Fruit fly (Drosophila melanogaster) whole organism, embryonic: ENCODE results near the gene CG33969.

Experiments
- Aef1 ChIP-seq: fragments of 200-800 bp; sonication (Bioruptor generic); IDR thresholded peaks from 3 replicates; pipeline ENCODE4 v1.3.6; 2022; ENCODE audit warnings: missing biosample characterization, missing genetic modification characterization
- Asciz ChIP-seq: fragments of 200-800 bp; sonication (Bioruptor generic); optimal IDR thresholded peaks from 2 replicates; lab custom pipeline; 2017; ENCODE audit warnings: missing biosample characterization, mild to moderate bottlenecking, missing genetic modification characterization, missing genetic modification reagents
- Atf6 ChIP-seq: fragments of 200-800 bp; sonication (Bioruptor generic); IDR thresholded peaks from 2 replicates; pipeline ENCODE4 v1.3.6; 2022; ENCODE audit warnings: missing biosample characterization, missing genetic modification characterization
- CG10209 ChIP-seq: fragments of 200-800 bp; sonication (Bioruptor generic); optimal IDR thresholded peaks from 3 replicates; lab custom pipeline; 2017; ENCODE audit warnings: missing biosample characterization, mild to moderate bottlenecking, missing genetic modification characterization, missing genetic modification reagents
- CG10366 ChIP-seq: fragments of 200-800 bp; sonication (Bioruptor generic); IDR thresholded peaks from 2 replicates; pipeline ENCODE4 v1.3.6; 2022; ENCODE audit warnings: missing biosample characterization, missing genetic modification characterization
- CG10654 ChIP-seq: fragments of 200-800 bp; sonication (Bioruptor generic); optimal IDR thresholded peaks from 2 replicates; lab custom pipeline; 2016; ENCODE audit warnings: missing biosample characterization, missing genetic modification characterization
- CG11085 ChIP-seq: fragments of 200-800 bp; sonication (Bioruptor generic); IDR thresholded peaks from 2 replicates; pipeline ENCODE4 v1.3.6; 2022; ENCODE audit warnings: missing biosample characterization, missing genetic modification characterization
- CG11456 ChIP-seq: fragments of 200-800 bp; sonication (Bioruptor generic); IDR thresholded peaks from 3 replicates; pipeline ENCODE4 v1.3.6; 2022; ENCODE audit warnings: missing biosample characterization, missing genetic modification characterization
- CG11560 ChIP-seq: fragments of 200-800 bp; sonication (Bioruptor generic); IDR thresholded peaks from 3 replicates; pipeline ENCODE4 v1.3.6; 2022; ENCODE audit warnings: missing biosample characterization, missing genetic modification characterization
- CG11695 ChIP-seq: fragments of 200-800 bp; sonication (Bioruptor generic); IDR thresholded peaks from 3 replicates; pipeline ENCODE4 v1.3.6; 2022; ENCODE audit warnings: missing biosample characterization, missing genetic modification characterization
- CG12155 ChIP-seq: fragments of 200-800 bp; sonication (Bioruptor generic); optimal IDR thresholded peaks from 3 replicates; lab custom pipeline; 2016; ENCODE audit warnings: missing biosample characterization, missing genetic modification characterization
- CG12391 ChIP-seq: fragments of 200-800 bp; sonication (Bioruptor generic); optimal IDR thresholded peaks from 3 replicates; lab custom pipeline; 2018; ENCODE audit warnings: missing biosample characterization, mild to moderate bottlenecking, missing genetic modification characterization, moderate library complexity
- CG18262 ChIP-seq: fragments of 200-800 bp; optimal IDR thresholded peaks from 3 replicates; lab custom pipeline; 2019; ENCODE audit warnings: missing biosample characterization, mild to moderate bottlenecking, missing genetic modification characterization, moderate library complexity
- CG2875 ChIP-seq: fragments of 200-800 bp; sonication (Bioruptor generic); optimal IDR thresholded peaks from 2 replicates; lab custom pipeline; 2017; ENCODE audit warnings: missing biosample characterization, mild to moderate bottlenecking, missing genetic modification characterization, missing genetic modification reagents
- CG32532 ChIP-seq: fragments of 200-800 bp; sonication (Bioruptor generic); IDR thresholded peaks from 2 replicates; pipeline ENCODE4 v1.3.6; 2022; ENCODE audit warnings: missing biosample characterization, missing genetic modification characterization
- CG3838 ChIP-seq: fragments of 200-800 bp; sonication (Bioruptor generic); optimal IDR thresholded peaks from 3 replicates; lab custom pipeline; 2016; ENCODE audit warnings: missing biosample characterization, missing genetic modification characterization
- CG3847 ChIP-seq: fragments of 200-800 bp; sonication (Bioruptor generic); IDR thresholded peaks from 2 replicates; pipeline ENCODE4 v1.3.6; 2022; ENCODE audit warnings: missing biosample characterization, missing genetic modification characterization
- CG42726 ChIP-seq: fragments of 200-800 bp; sonication (Bioruptor generic); IDR thresholded peaks from 2 replicates; pipeline ENCODE4 v1.3.6; 2022; ENCODE audit warnings: missing biosample characterization, missing genetic modification characterization; ENCODE audit not compliant: partially characterized antibody
- CG43689 ChIP-seq: fragments of 200-800 bp; sonication (Bioruptor generic); IDR thresholded peaks from 2 replicates; pipeline ENCODE4 v1.3.6; 2022; ENCODE audit warnings: missing biosample characterization, missing genetic modification characterization
- CG8290 ChIP-seq, 3 experiments: fragments of 200-800 bp; sonication (Bioruptor generic); optimal IDR thresholded peaks; 2 replicates each; lab custom pipeline; 2016 to 2019; ENCODE audit warnings: missing biosample characterization in 3 of 3, missing genetic modification characterization in 3 of 3, mild to moderate bottlenecking in 2 of 3, moderate library complexity in 1 of 3
- D ChIP-seq, 2 experiments: fragments of 200-800 bp in 1 of 2; fragments of >200 bp in 1 of 2; sonication (Bioruptor generic) in 1 of 2; optimal IDR thresholded peaks; 2 replicates in 1 of 2; 3 replicates in 1 of 2; lab custom pipeline; 2017; ENCODE audit warnings: mild to moderate bottlenecking in 1 of 2, missing biosample characterization in 1 of 2, missing genetic modification characterization in 1 of 2, missing genetic modification reagents in 1 of 2
- Eip74EF ChIP-seq, 2 experiments: fragments of 200-800 bp in 1 of 2; fragments of >200 bp in 1 of 2; sonication (Bioruptor generic) in 1 of 2; optimal IDR thresholded peaks; 2 replicates each; lab custom pipeline; 2017 to 2019; ENCODE audit warnings: missing biosample characterization in 2 of 2, missing genetic modification characterization in 2 of 2, mild to moderate bottlenecking in 1 of 2, moderate library complexity in 1 of 2
- Elba2 ChIP-seq: fragments of 200-800 bp; sonication (Bioruptor generic); optimal IDR thresholded peaks from 3 replicates; lab custom pipeline; 2016; ENCODE audit warnings: missing biosample characterization, missing genetic modification characterization
- HHEX ChIP-seq: fragments of 200-800 bp; sonication (Bioruptor generic); optimal IDR thresholded peaks from 3 replicates; lab custom pipeline; 2017; ENCODE audit warnings: missing biosample characterization, mild to moderate bottlenecking, missing genetic modification characterization, missing genetic modification reagents
- Hey ChIP-seq: fragments of 200-800 bp; sonication (Bioruptor generic); optimal IDR thresholded peaks from 3 replicates; lab custom pipeline; 2018; ENCODE audit warnings: missing biosample characterization, mild to moderate bottlenecking, missing genetic modification characterization
- Mad ChIP-seq: fragments of 200-800 bp; sonication (Bioruptor generic); optimal IDR thresholded peaks from 2 replicates; lab custom pipeline; 2016; ENCODE audit warnings: missing biosample characterization, missing genetic modification characterization
- Max ChIP-seq: fragments of 200-800 bp; sonication (Bioruptor generic); optimal IDR thresholded peaks from 2 replicates; lab custom pipeline; 2016; ENCODE audit warnings: missing biosample characterization, mild to moderate bottlenecking, missing genetic modification characterization
- Ravus ChIP-seq: fragments of 200-800 bp; sonication (Bioruptor generic); IDR thresholded peaks from 2 replicates; pipeline ENCODE4 v1.3.6; 2022; ENCODE audit warnings: missing biosample characterization, missing genetic modification characterization
- ac ChIP-seq: fragments of 200-800 bp; sonication (Bioruptor generic); optimal IDR thresholded peaks from 3 replicates; lab custom pipeline; 2017; ENCODE audit warnings: missing biosample characterization, mild to moderate bottlenecking, missing genetic modification characterization
- al ChIP-seq: fragments of 200-800 bp; sonication (Bioruptor generic); IDR thresholded peaks from 2 replicates; pipeline ENCODE4 v1.3.6; 2022; ENCODE audit warnings: missing biosample characterization, missing genetic modification characterization
- az2 ChIP-seq: fragments of 200-800 bp; sonication (Bioruptor generic); optimal IDR thresholded peaks from 3 replicates; lab custom pipeline; 2016; ENCODE audit warnings: missing biosample characterization, missing genetic modification characterization
- bbx ChIP-seq: fragments of 200-800 bp; sonication (Bioruptor generic); IDR thresholded peaks from 2 replicates; pipeline ENCODE4 v1.3.6; 2022; ENCODE audit warnings: missing biosample characterization, missing genetic modification characterization; ENCODE audit not compliant: partially characterized antibody
- disco-r ChIP-seq: fragments of 200-800 bp; sonication (Bioruptor generic); optimal IDR thresholded peaks from 2 replicates; lab custom pipeline; 2016; ENCODE audit warnings: missing biosample characterization, missing genetic modification characterization
- dm ChIP-seq: fragments of 200-800 bp; sonication (Bioruptor generic); optimal IDR thresholded peaks from 3 replicates; lab custom pipeline; 2016; ENCODE audit warnings: missing biosample characterization, missing genetic modification characterization
- eve ChIP-seq, 2 experiments: fragments of >200 bp; optimal IDR thresholded peaks; 2 replicates each; lab custom pipeline; 2017; ENCODE audit warnings: missing biosample characterization in 2 of 2, missing genetic modification characterization in 2 of 2
- exex ChIP-seq: fragments of 200-800 bp; sonication (Bioruptor generic); optimal IDR thresholded peaks from 4 replicates; lab custom pipeline; 2018; ENCODE audit warnings: missing biosample characterization, mild to moderate bottlenecking, missing genetic modification characterization, moderate library complexity
- gsb ChIP-seq: fragments of 200-800 bp; sonication (Bioruptor generic); IDR thresholded peaks from 2 replicates; pipeline ENCODE4 v1.3.6; 2022; ENCODE audit warnings: missing biosample characterization, missing genetic modification characterization
- lab ChIP-seq: fragments of 200-800 bp; sonication (Bioruptor generic); optimal IDR thresholded peaks from 3 replicates; lab custom pipeline; 2017; ENCODE audit warnings: missing biosample characterization, missing genetic modification characterization, mild to moderate bottlenecking, moderate library complexity, missing genetic modification reagents
- lmd ChIP-seq: fragments of 200-800 bp; sonication (Bioruptor generic); IDR thresholded peaks from 2 replicates; pipeline ENCODE4 v1.3.6; 2022; ENCODE audit warnings: missing biosample characterization, missing genetic modification characterization
- mirr ChIP-seq: fragments of 200-800 bp; sonication (Bioruptor generic); optimal IDR thresholded peaks from 3 replicates; lab custom pipeline; 2018; ENCODE audit warnings: missing biosample characterization, mild to moderate bottlenecking, missing genetic modification characterization
- repo ChIP-seq: fragments of 200-800 bp; sonication (Bioruptor generic); optimal IDR thresholded peaks from 2 replicates; lab custom pipeline; 2016; ENCODE audit warnings: missing biosample characterization, missing genetic modification characterization
- schlank ChIP-seq: fragments of 200-800 bp; sonication (Bioruptor generic); optimal IDR thresholded peaks from 2 replicates; lab custom pipeline; 2018; ENCODE audit warnings: missing biosample characterization, mild to moderate bottlenecking, missing genetic modification characterization
- scrt ChIP-seq: fragments of 200-800 bp; sonication (Bioruptor generic); optimal IDR thresholded peaks from 2 replicates; lab custom pipeline; 2018; ENCODE audit warnings: missing biosample characterization, mild to moderate bottlenecking, missing genetic modification characterization, moderate library complexity
- slp2 ChIP-seq: fragments of 200-800 bp; sonication (Bioruptor generic); optimal IDR thresholded peaks from 2 replicates; lab custom pipeline; 2016; ENCODE audit warnings: missing biosample characterization, missing genetic modification characterization
- stwl ChIP-seq: fragments of 200-800 bp; sonication (Bioruptor generic); optimal IDR thresholded peaks from 3 replicates; lab custom pipeline; 2018; ENCODE audit warnings: missing biosample characterization, mild to moderate bottlenecking, missing genetic modification characterization, moderate library complexity
- sug ChIP-seq: fragments of 200-800 bp; optimal IDR thresholded peaks from 2 replicates; lab custom pipeline; 2019; ENCODE audit warnings: missing biosample characterization, mild to moderate bottlenecking, missing genetic modification characterization, moderate library complexity
- tap ChIP-seq: fragments of 200-800 bp; optimal IDR thresholded peaks from 3 replicates; lab custom pipeline; 2019; ENCODE audit warnings: missing biosample characterization, mild to moderate bottlenecking, missing genetic modification characterization, moderate library complexity
- vnd ChIP-seq: fragments of 200-800 bp; sonication (Bioruptor generic); IDR thresholded peaks from 3 replicates; pipeline ENCODE4 v1.3.6; 2022; ENCODE audit warnings: missing biosample characterization, missing genetic modification characterization; ENCODE audit not compliant: partially characterized antibody
- wdn ChIP-seq: fragments of 200-800 bp; sonication (Bioruptor generic); IDR thresholded peaks from 2 replicates; pipeline ENCODE4 v1.3.6; 2022; ENCODE audit warnings: missing biosample characterization, missing genetic modification characterization

The CG33969 gene

dm6 chr3L:20399550-20400109 is 6.3 kb upstream of the CG33969 start (continued):
- no peak for TF ChIP-seq D (optimal IDR thresholded peaks at IDR 0.05; lab: Kevin White, UChicago)
- TF ChIP-seq D (GFP tag; optimal IDR thresholded peaks at IDR 0.05; lab: Kevin White, UChicago) = peak; percentile 81
- TF ChIP-seq dm (GFP tag; lab: Kevin White, UChicago) = peak; percentile 66
- peak; percentile 74 for TF ChIP-seq CG11560
- peak; percentile 87 for TF ChIP-seq gsb (GFP tag; lab: Robert Waterston, UW)
- TF ChIP-seq HHEX (GFP tag; lab: Kevin White, UChicago) = peak; percentile 89
- peak; percentile 73 for TF ChIP-seq scrt (GFP tag; lab: Kevin White, UChicago)
- TF ChIP-seq schlank (tag; lab: Kevin White, UChicago) = peak; percentile 66
- TF ChIP-seq vnd (GFP tag; lab: Robert Waterston, UW) = no peak
- no peak for TF ChIP-seq bbx (GFP tag; lab: Robert Waterston, UW)
- peak; percentile 77 for TF ChIP-seq Aef1 (GFP tag; lab: Robert Waterston, UW)
- TF ChIP-seq disco-r (GFP tag; lab: Kevin White, UChicago) = peak; percentile 52
- TF ChIP-seq stwl (tag; lab: Kevin White, UChicago) = no peak
- peak; percentile 92 for TF ChIP-seq Atf6 (GFP tag; lab: Robert Waterston, UW)
- TF ChIP-seq eve (GFP tag; optimal IDR thresholded peaks at IDR 0.05; lab: Kevin White, UChicago) = peak in 1 of 2 experiments; percentile 91
- TF ChIP-seq al (GFP tag; lab: Robert Waterston, UW) = peak; percentile 88
- peak; percentile 92 for TF ChIP-seq tap (tag; lab: Kevin White, UChicago)
- TF ChIP-seq CG18262 (tag; lab: Kevin White, UChicago) = peak; percentile 90
- peak; percentile 77 for TF ChIP-seq CG11085 (GFP tag; lab: Robert Waterston, UW)
- peak in 1 of 2 experiments; percentile 89 for TF ChIP-seq Eip74EF (GFP tag; optimal IDR thresholded peaks at IDR 0.05; lab: Kevin White, UChicago)
- peak; percentile 89 for TF ChIP-seq CG12391
- peak; percentile 82 for TF ChIP-seq Mad (GFP tag; lab: Kevin White, UChicago)
- TF ChIP-seq CG3847 (GFP tag; lab: Robert Waterston, UW) = peak; percentile 83
- peak; percentile 67 for TF ChIP-seq CG2875
- TF ChIP-seq mirr (GFP tag; lab: Kevin White, UChicago) = peak; percentile 51
- peak; percentile 91 for TF ChIP-seq CG32532 (GFP tag; lab: Robert Waterston, UW)
- peak; percentile 86 for TF ChIP-seq Max (GFP tag; lab: Kevin White, UChicago)
- peak; percentile 43 for TF ChIP-seq exex (tag; lab: Kevin White, UChicago)
- peak; percentile 83 for TF ChIP-seq CG10654 (GFP tag; lab: Kevin White, UChicago)
- TF ChIP-seq CG11695 (GFP tag; lab: Robert Waterston, UW) = peak; percentile 91
- TF ChIP-seq lab = peak; percentile 92
- peak; percentile 88 for TF ChIP-seq lmd (GFP tag; lab: Robert Waterston, UW)
- peak; percentile 73 for TF ChIP-seq slp2 (GFP tag; lab: Kevin White, UChicago)
- peak; percentile 48 for TF ChIP-seq CG3838 (GFP tag; lab: Kevin White, UChicago)
- peak; percentile 83 for TF ChIP-seq wdn (GFP tag; lab: Robert Waterston, UW)
- peak; percentile 78 for TF ChIP-seq CG10366 (GFP tag; lab: Robert Waterston, UW)
- peak; percentile 89 for TF ChIP-seq sug (tag; lab: Kevin White, UChicago)
- peak; percentile 89 for TF ChIP-seq az2 (GFP tag; lab: Kevin White, UChicago)
- peak; percentile 7 for TF ChIP-seq repo (GFP tag; lab: Kevin White, UChicago)
- peak; percentile 85 for TF ChIP-seq CG12155
- peak; percentile 43; the same call in 1 of the 2 replicates for TF ChIP-seq CG43689 (GFP tag; lab: Robert Waterston, UW)
- peak; percentile 88 for TF ChIP-seq Asciz (GFP tag; lab: Kevin White, UChicago)
- peak; percentile 20 for TF ChIP-seq Ravus (GFP tag; lab: Robert Waterston, UW)
- TF ChIP-seq Hey = no peak
- no peak for TF ChIP-seq CG42726 (GFP tag; lab: Robert Waterston, UW)
- peak; percentile 27 for TF ChIP-seq Elba2 (GFP tag; lab: Kevin White, UChicago)
- peak; percentile 35 for TF ChIP-seq CG8290 (GFP tag; optimal IDR thresholded peaks at IDR 0.05; lab: Kevin White, UChicago)
- peak in 1 of 2 experiments; percentile 92 for TF ChIP-seq CG8290 (tag; optimal IDR thresholded peaks at IDR 0.05; lab: Kevin White, UChicago)
- TF ChIP-seq ac = no peak
- peak; percentile 83; the same call in 2 of the 3 replicates for TF ChIP-seq CG11456
- peak; percentile 87 for TF ChIP-seq CG10209 (GFP tag; lab: Kevin White, UChicago)
